Fruit fly (Drosophila melanogaster) whole organism, prepupa: ENCODE measurements around the gene CtBP.
A peak's percentile ranks its signal among the peaks of the same experiment; 100 is the strongest.

Source experiments
- Blimp-1 ChIP-seq: fragments of 200-800 bp; sonication (Bioruptor generic); optimal IDR thresholded peaks from 3 replicates; lab custom pipeline; 2017; ENCODE audit warnings: missing biosample characterization, missing genetic modification characterization, mild to moderate bottlenecking, moderate library complexity, missing genetic modification reagents
- CG10631 ChIP-seq: fragments of 200-800 bp; sonication (Bioruptor generic); optimal IDR thresholded peaks from 2 replicates; lab custom pipeline; 2016; ENCODE audit warnings: missing biosample characterization, missing genetic modification characterization
- CG10669 ChIP-seq: fragments of 200-800 bp; sonication (Bioruptor generic); optimal IDR thresholded peaks from 3 replicates; lab custom pipeline; 2018; ENCODE audit warnings: missing biosample characterization, mild to moderate bottlenecking, missing genetic modification characterization, moderate library complexity
- CG11762 ChIP-seq: fragments of 200-800 bp; sonication (Bioruptor generic); optimal IDR thresholded peaks from 3 replicates; lab custom pipeline; 2016; ENCODE audit warnings: missing biosample characterization, missing genetic modification characterization; ENCODE audit not compliant: insufficient read depth
- CG1621 ChIP-seq: fragments of 200-800 bp; sonication (Bioruptor generic); optimal IDR thresholded peaks from 3 replicates; lab custom pipeline; 2018; ENCODE audit warnings: missing biosample characterization, mild to moderate bottlenecking, missing genetic modification characterization
- CG16779 ChIP-seq: fragments of 200-800 bp; sonication (Bioruptor generic); optimal IDR thresholded peaks from 3 replicates; lab custom pipeline; 2017; ENCODE audit warnings: missing biosample characterization, mild to moderate bottlenecking, missing genetic modification characterization
- CG34406 ChIP-seq: fragments of 200-800 bp; sonication (Bioruptor generic); optimal IDR thresholded peaks from 3 replicates; lab custom pipeline; 2016; ENCODE audit warnings: missing biosample characterization, missing genetic modification characterization
- CG3919 ChIP-seq: fragments of 200-800 bp; sonication (Bioruptor generic); optimal IDR thresholded peaks from 3 replicates; lab custom pipeline; 2016; ENCODE audit warnings: missing biosample characterization, missing genetic modification characterization
- CG4318 ChIP-seq: fragments of 200-800 bp; sonication (Bioruptor generic); optimal IDR thresholded peaks from 3 replicates; lab custom pipeline; 2017; ENCODE audit warnings: missing biosample characterization, mild to moderate bottlenecking, missing genetic modification characterization
- CG6792 ChIP-seq: fragments of 200-800 bp; sonication (Bioruptor generic); optimal IDR thresholded peaks from 3 replicates; lab custom pipeline; 2016; ENCODE audit warnings: missing biosample characterization, missing genetic modification characterization
- CG6854 ChIP-seq: fragments of 200-800 bp; sonication (Bioruptor generic); optimal IDR thresholded peaks from 2 replicates; lab custom pipeline; 2017; ENCODE audit warnings: missing biosample characterization, mild to moderate bottlenecking, missing genetic modification characterization
- CG7368 ChIP-seq: fragments of 200-800 bp; sonication (Bioruptor generic); optimal IDR thresholded peaks from 3 replicates; lab custom pipeline; 2016; ENCODE audit warnings: missing biosample characterization, missing genetic modification characterization
- CG8119 ChIP-seq: fragments of 200-800 bp; sonication (Bioruptor generic); IDR thresholded peaks from 3 replicates; pipeline ENCODE4 v1.3.6; 2022; ENCODE audit warnings: missing biosample characterization, missing genetic modification characterization
- CG8319 ChIP-seq: fragments of 200-800 bp; sonication (Bioruptor generic); optimal IDR thresholded peaks from 3 replicates; lab custom pipeline; 2016; ENCODE audit warnings: missing biosample characterization, missing genetic modification characterization
- CG8632 ChIP-seq: fragments of 200-800 bp; sonication (Bioruptor generic); optimal IDR thresholded peaks from 3 replicates; lab custom pipeline; 2016; ENCODE audit warnings: missing biosample characterization, missing genetic modification characterization
- Eip78C ChIP-seq: fragments of 200-800 bp; sonication (Bioruptor generic); peaks from one replicate; lab custom pipeline; 2016; ENCODE audit warnings: missing biosample characterization, missing genetic modification characterization
- Eip93F ChIP-seq: fragments of 200-800 bp; sonication (Bioruptor generic); optimal IDR thresholded peaks from 2 replicates; lab custom pipeline; 2016; ENCODE audit warnings: missing biosample characterization, mild to moderate bottlenecking, missing genetic modification characterization
- Hr38 ChIP-seq: sonication (Bioruptor generic); optimal IDR thresholded peaks from 2 replicates; lab custom pipeline; 2016; ENCODE audit warnings: missing biosample characterization, missing genetic modification characterization
- Hr39 ChIP-seq: fragments of 200-800 bp; sonication (Bioruptor generic); optimal IDR thresholded peaks from 2 replicates; lab custom pipeline; 2016; ENCODE audit warnings: missing biosample characterization, missing genetic modification characterization
- Hr4 ChIP-seq: fragments of 200-800 bp; sonication (Bioruptor generic); optimal IDR thresholded peaks from 3 replicates; lab custom pipeline; 2016; ENCODE audit warnings: missing biosample characterization, missing genetic modification characterization
- Lpt ChIP-seq: fragments of 200-800 bp; sonication (Bioruptor generic); optimal IDR thresholded peaks from 3 replicates; lab custom pipeline; 2016; ENCODE audit warnings: missing biosample characterization, missing genetic modification characterization
- Met ChIP-seq: fragments of 200-800 bp; sonication (Bioruptor generic); optimal IDR thresholded peaks from 3 replicates; lab custom pipeline; 2016; ENCODE audit warnings: missing biosample characterization, missing genetic modification characterization
- Smox ChIP-seq: fragments of 200-800 bp; sonication (Bioruptor generic); optimal IDR thresholded peaks from 3 replicates; lab custom pipeline; 2016; ENCODE audit warnings: missing biosample characterization, missing genetic modification characterization
- Sox102F ChIP-seq: fragments of 200-800 bp; sonication (Bioruptor generic); optimal IDR thresholded peaks from 2 replicates; lab custom pipeline; 2016; ENCODE audit warnings: missing biosample characterization, mild to moderate bottlenecking, missing genetic modification characterization
- Sox15 ChIP-seq: fragments of 200-800 bp; sonication (Bioruptor generic); optimal IDR thresholded peaks from 3 replicates; lab custom pipeline; 2016; ENCODE audit warnings: missing biosample characterization, missing genetic modification characterization
- achi ChIP-seq: fragments of 200-800 bp; sonication (Bioruptor generic); optimal IDR thresholded peaks from 3 replicates; lab custom pipeline; 2016; ENCODE audit warnings: missing biosample characterization, missing genetic modification characterization
- dsx ChIP-seq: fragments of 200-800 bp; optimal IDR thresholded peaks from 3 replicates; lab custom pipeline; 2019; ENCODE audit warnings: missing biosample characterization, mild to moderate bottlenecking, missing genetic modification characterization, moderate library complexity; ENCODE audit not compliant: poor library complexity, severe bottlenecking
- eg ChIP-seq: fragments of 200-800 bp; sonication (Bioruptor generic); IDR thresholded peaks from 3 replicates; pipeline ENCODE4 v1.3.6; 2022; ENCODE audit warnings: missing biosample characterization, missing genetic modification characterization
- esn ChIP-seq: fragments of 200-800 bp; sonication (Bioruptor generic); optimal IDR thresholded peaks from 2 replicates; lab custom pipeline; 2016; ENCODE audit warnings: missing biosample characterization, mild to moderate bottlenecking, missing genetic modification characterization, moderate library complexity
- fd59A ChIP-seq: fragments of 200-800 bp; sonication (Bioruptor generic); optimal IDR thresholded peaks from 2 replicates; lab custom pipeline; 2017; ENCODE audit warnings: missing biosample characterization, mild to moderate bottlenecking, missing genetic modification characterization, missing genetic modification reagents
- fkh ChIP-seq: fragments of 200-800 bp; sonication (Bioruptor generic); optimal IDR thresholded peaks from 3 replicates; lab custom pipeline; 2017; ENCODE audit warnings: missing biosample characterization, mild to moderate bottlenecking, missing genetic modification characterization, moderate library complexity
- lz ChIP-seq: fragments of 200-800 bp; sonication (Bioruptor generic); optimal IDR thresholded peaks from 3 replicates; lab custom pipeline; 2016; ENCODE audit warnings: missing biosample characterization, missing genetic modification characterization
- pdm3 ChIP-seq: fragments of 200-800 bp; sonication (Bioruptor generic); optimal IDR thresholded peaks from 3 replicates; lab custom pipeline; 2016; ENCODE audit warnings: missing biosample characterization, missing genetic modification characterization
- salr ChIP-seq, 2 experiments: fragments of 200-800 bp; sonication (Bioruptor generic); optimal IDR thresholded peaks; 3 replicates each; lab custom pipeline; 2016 to 2018; ENCODE audit warnings: missing biosample characterization in 2 of 2, missing genetic modification characterization in 2 of 2, mild to moderate bottlenecking in 1 of 2
- spab ChIP-seq: fragments of 200-800 bp; sonication (Bioruptor generic); optimal IDR thresholded peaks from 2 replicates; lab custom pipeline; 2017; ENCODE audit warnings: missing biosample characterization, mild to moderate bottlenecking, missing genetic modification characterization, missing genetic modification reagents
- ss ChIP-seq, 2 experiments: fragments of 200-800 bp; sonication (Bioruptor generic); optimal IDR thresholded peaks; 2 replicates in 1 of 2; 3 replicates in 1 of 2; lab custom pipeline; 2017 to 2018; ENCODE audit warnings: mild to moderate bottlenecking in 2 of 2, missing biosample characterization in 2 of 2, missing genetic modification characterization in 2 of 2, moderate library complexity in 1 of 2
- svp ChIP-seq: fragments of 200-800 bp; sonication (Bioruptor generic); peaks from one replicate; lab custom pipeline; 2016; ENCODE audit warnings: missing biosample characterization, missing genetic modification characterization
- topi ChIP-seq: fragments of 200-800 bp; sonication (Bioruptor generic); optimal IDR thresholded peaks from 3 replicates; lab custom pipeline; 2016; ENCODE audit warnings: missing biosample characterization, missing genetic modification characterization
- vri ChIP-seq: fragments of 200-800 bp; sonication (Bioruptor generic); optimal IDR thresholded peaks from 3 replicates; lab custom pipeline; 2016; ENCODE audit warnings: missing biosample characterization, mild to moderate bottlenecking, missing genetic modification characterization

CtBP gene

DNA sequence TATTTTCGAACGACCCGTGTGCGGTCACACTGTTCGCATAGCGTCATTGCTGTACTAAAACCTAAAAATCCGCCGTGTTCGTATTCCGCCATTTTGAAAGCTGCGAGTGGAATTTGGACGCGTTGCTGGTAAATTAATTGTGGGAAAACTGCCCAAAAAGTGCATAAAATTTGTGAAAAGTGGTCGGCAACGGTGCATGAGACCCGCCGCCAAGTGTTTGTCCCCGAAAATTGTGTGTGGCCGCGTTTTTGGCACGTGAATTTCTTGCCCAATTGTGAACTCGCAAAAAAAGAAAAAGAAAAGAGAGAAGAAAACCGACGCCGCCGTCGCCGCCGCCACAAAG, at the start of gene CtBP:
CtBP (plus strand) TSS at position 29 of the 343 bp plus-strand sequence.
- TF ChIP-seq lz (GFP tag; lab: Kevin White, UChicago) (no peak), CG4318 (GFP tag; lab: Kevin White, UChicago) (no peak), Sox102F (GFP tag; lab: Kevin White, UChicago) (no peak), CG7368 (no peak), Hr38 (no peak), topi (no peak), CG6792 (GFP tag; lab: Kevin White, UChicago) (no peak), achi (GFP tag; lab: Kevin White, UChicago) (no peak), CG10669 (no peak), CG16779 (tag; lab: Kevin White, UChicago) (peak; percentile 15), ss (GFP tag; optimal IDR thresholded peaks at IDR 0.05; lab: Kevin White, UChicago) (peak in 1 of 2 experiments; percentile 31), CG8632 (no peak), CG8119 (GFP tag; lab: Robert Waterston, UW) (0 out of 3 replicates have a peak, but pooled peaks have one; percentile 26), CG1621 (peak; percentile 92), CG6854 (peak; percentile 40)
- TF ChIP-seq, all 60 proteins: peak for 5

DNA sequence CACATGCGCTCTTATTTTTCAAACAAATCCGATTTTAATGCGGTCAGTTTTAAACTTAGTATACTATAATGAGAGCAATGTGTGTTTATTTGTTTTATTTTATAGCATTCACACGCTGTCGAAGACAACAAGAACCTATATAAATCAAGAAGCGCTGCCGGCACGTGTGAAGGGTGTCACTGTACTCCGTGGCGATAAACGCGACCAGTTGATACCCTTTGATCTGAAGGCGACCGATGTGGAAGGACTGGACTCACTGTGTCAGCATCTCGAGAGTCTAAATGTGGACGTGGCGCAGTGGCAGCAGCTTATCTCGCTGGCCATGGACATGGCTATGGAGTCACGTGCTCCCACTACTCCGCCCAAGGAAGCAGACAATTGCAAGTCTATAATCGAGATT, 48.8 kb upstream of the CtBP start:
- peak; percentile 95 for TF ChIP-seq svp (GFP tag; lab: Kevin White, UChicago)
- no peak for TF ChIP-seq Hr4

DNA sequence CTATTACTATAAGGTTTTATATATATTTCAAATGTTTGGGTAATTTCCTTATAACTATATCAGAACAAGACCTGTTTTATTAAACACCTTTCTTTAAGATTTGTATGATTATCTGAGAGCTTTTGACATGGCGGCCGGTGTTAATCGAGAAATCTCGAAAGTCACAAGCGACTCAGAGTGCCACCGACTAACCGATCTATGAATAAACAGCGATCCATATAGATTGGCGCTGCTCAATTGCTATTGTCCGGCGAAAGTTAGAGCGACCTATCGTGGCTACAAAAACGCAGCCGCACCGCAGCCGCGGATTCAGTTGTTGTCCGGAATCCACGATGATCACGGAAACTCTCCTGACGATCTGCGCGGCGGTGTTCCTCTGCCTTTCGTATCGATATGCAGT, 48.0 kb upstream of the CtBP start, which contains the start of gene Cyp304a1:
Cyp304a1 (plus strand) TSS at position 301 of the 400 bp plus-strand sequence.
- TF ChIP-seq Hr39 (GFP tag; lab: Kevin White, UChicago) (no peak), CG11762 (GFP tag; lab: Kevin White, UChicago) (no peak), pdm3 (no peak)

DNA sequence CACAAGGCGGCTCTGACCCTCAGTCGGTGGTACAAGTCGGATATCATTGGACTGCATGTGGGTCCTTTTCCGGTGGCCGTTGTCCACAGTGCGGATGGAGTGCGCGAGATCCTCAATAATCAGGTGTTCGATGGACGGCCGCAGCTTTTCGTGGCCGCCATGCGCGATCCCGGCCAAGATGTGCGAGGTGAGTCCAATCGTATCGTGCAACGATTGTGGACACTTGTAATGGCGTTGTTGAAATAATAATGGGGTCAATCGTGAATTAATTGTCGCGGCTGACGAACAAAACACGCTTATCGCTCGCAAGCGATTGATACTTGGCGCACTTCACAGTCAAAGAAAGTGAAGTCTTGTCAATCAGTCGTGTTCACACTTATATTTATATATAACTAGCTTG, 47.4 kb upstream of the CtBP start:
- TF ChIP-seq svp (GFP tag; lab: Kevin White, UChicago) = peak; percentile 90
- no peak for TF ChIP-seq Eip78C
- no peak for TF ChIP-seq Smox (GFP tag; lab: Kevin White, UChicago)
- no peak for TF ChIP-seq Hr38
- no peak for TF ChIP-seq CG3919 (GFP tag; lab: Kevin White, UChicago)
- no peak for TF ChIP-seq fkh

DNA sequence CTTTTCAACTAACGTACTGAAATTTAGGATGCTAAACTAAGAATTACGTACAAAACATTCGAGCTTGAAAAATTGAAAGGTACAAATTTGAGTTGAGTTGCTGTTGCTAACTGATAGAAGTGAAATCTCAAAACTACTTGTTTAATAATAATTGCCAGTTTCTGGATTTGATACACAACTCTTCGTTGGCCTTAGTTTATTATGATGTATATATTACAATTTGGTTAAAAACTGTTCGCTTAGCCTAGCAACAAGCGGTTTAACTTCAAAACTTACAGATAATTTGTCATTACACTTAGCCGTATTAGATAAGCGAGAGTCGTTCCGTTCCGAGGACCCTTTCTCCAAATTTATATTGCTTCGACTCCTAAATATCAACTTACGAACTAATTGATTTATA, 43.8 kb upstream of the CtBP start, which contains the start of the genes CG14384 and grsm:
CG14384 (minus strand) TSS at position 101 of the 400 bp plus-strand sequence.
grsm (minus strand) TSS at position 101 of the 400 bp plus-strand sequence.
- TF ChIP-seq Blimp-1 (GFP tag; lab: Kevin White, UChicago) = no peak

DNA sequence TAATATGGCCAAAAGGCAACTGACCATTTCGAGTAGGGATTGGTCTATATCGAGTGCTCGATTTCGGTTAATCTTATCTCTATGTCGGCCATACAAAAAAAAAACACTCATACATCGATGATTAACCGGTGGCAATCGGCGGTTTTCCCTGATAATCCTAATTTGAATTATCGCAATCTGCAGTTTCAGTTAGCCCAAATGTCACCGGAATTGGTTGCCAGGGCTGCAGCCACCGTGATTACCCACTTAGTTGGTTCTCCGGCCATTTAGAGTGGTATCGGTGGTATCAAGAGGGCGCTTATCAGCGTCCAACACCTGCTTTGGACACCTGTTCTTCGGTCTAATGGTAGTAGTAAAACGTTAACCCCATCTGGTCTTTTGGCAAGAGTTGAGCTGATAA, 39.3 kb upstream of the CtBP start:
- TF ChIP-seq spab (GFP tag; lab: Kevin White, UChicago) (no peak), CG16779 (tag; lab: Kevin White, UChicago) (no peak), vri (GFP tag; lab: Kevin White, UChicago) (peak; percentile 34), CG3919 (GFP tag; lab: Kevin White, UChicago) (no peak)

DNA sequence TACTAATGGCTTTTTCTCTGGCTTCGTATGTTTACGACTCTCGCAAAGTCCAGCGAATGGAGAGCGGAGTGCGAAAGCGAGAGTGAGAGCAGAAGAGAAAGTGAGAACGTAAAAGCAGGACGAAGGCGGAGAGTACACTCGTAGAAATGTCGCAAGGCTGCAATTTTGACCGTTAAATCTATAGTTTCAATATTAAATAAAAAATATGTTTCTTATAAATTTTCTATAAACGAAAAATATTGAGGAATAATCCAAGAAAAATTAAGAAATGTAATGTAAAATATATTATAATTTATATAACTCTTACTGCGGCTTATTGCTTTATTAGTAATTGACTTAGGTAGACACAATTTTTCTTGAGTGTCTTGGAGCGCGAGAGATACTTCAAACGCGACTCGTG, 37.0 kb upstream of the CtBP start:
- TF ChIP-seq topi = peak; percentile 42
- TF ChIP-seq dsx (GFP tag; lab: Kevin White, UChicago) = no peak
- TF ChIP-seq eg = 0 out of 3 replicates have a peak, but pooled peaks have one; percentile 23
- peak; percentile 17 for TF ChIP-seq CG7368
- TF ChIP-seq CG1621 = no peak
- TF ChIP-seq CG8319 (GFP tag; lab: Kevin White, UChicago) = no peak
- TF ChIP-seq Sox102F (GFP tag; lab: Kevin White, UChicago) = peak; percentile 12
- TF ChIP-seq Met = peak; percentile 19
- no peak for TF ChIP-seq Eip93F (GFP tag; lab: Kevin White, UChicago)
- TF ChIP-seq CG10631 (GFP tag; lab: Kevin White, UChicago) = peak; percentile 53
- peak; percentile 10 for TF ChIP-seq CG34406 (GFP tag; lab: Kevin White, UChicago)
- peak; percentile 68 for TF ChIP-seq Eip78C
- TF ChIP-seq lz (GFP tag; lab: Kevin White, UChicago) = peak; percentile 9
- no peak for TF ChIP-seq pdm3
- peak in 1 of 2 experiments; percentile 30 for TF ChIP-seq salr (GFP tag; optimal IDR thresholded peaks at IDR 0.05; lab: Kevin White, UChicago)
- no peak for TF ChIP-seq Lpt
- no peak for TF ChIP-seq Sox15
- TF ChIP-seq esn = no peak
- no peak for TF ChIP-seq fd59A
- TF ChIP-seq achi (GFP tag; lab: Kevin White, UChicago) = peak; percentile 35
- no peak for TF ChIP-seq fkh
